Worm (Caenorhabditis elegans): Measurements from ENCODE around the gene F45B8.5.

The F45B8.5 gene

DNA sequence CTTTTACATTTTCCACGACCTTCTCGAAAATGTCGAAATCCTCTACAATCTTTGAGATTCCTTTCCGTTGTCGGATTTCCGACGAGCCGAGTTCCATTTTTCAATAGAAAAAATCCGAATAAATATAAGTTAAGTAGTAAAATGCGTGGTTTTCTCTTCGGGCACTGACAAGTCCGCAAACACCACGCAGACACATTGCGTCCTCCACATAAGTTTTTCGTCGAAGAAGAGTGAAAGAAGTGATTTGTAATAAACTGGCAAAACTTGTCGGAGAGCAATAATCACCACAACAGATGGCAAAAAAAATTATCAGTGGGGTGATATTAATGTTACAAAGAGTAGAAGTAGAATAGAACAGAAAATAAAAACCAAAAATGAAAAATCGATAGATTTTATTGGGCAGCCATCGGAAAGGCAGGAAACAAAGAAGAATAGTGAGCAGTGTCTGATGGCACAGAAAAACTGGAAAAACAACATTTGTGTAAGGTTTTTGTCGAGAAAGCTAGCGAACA lies 41.0 kb downstream of the F45B8.5 start, which contains the start of gene ergi-2 (continued):
- TF ChIP-seq ceh-44 (GFP tag; IDR thresholded peaks at IDR 0.05) (no peak), F10B5.3 (tag; optimal IDR thresholded peaks at IDR 0.05) (no peak), D1046.2 (GFP tag; IDR thresholded peaks at IDR 0.05) (no peak), lin-1 (GFP tag; IDR thresholded peaks at IDR 0.05) (no peak), lin-38 (GFP tag; IDR thresholded peaks at IDR 0.05) (no peak), vab-7 (GFP tag; IDR thresholded peaks at IDR 0.05) (no peak), dpl-1 (GFP tag; optimal IDR thresholded peaks at IDR 0.05) (peak; percentile 5), Y48G9A.11 (GFP tag; IDR thresholded peaks at IDR 0.05) (no peak), dve-1 (tag; optimal IDR thresholded peaks at IDR 0.05; ENCODE audit: insufficient read depth) (peak; percentile 1), dmd-6 (GFP tag; IDR thresholded peaks at IDR 0.05) (no peak)

DNA sequence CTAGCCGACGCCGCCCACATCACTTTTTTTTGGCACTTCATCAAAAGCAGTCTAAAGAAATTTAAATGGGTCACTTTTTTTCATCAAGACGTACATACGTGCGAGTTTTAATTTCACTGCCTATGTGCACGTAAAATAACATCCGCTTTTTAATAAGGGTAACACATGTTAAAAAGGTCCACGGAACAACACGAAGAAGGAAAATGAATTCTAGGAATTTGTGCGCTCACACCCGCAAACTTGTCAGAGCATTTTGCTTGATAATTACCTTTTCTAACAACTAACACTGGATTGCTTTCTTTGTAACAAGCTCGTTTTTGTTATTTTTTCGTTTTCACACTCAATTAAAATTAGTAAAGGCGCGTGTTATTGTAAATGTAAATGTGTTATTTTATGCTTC lies 42.8 kb downstream of the F45B8.5 start:
- TF ChIP-seq F26F4.8 (GFP tag; conservative IDR thresholded peaks at IDR 0.05): no peak
- peak in 1 of 2 experiments; percentile 8 for TF ChIP-seq unc-62 (GFP tag; optimal IDR thresholded peaks at IDR 0.05 in 1 of 2)
- TF ChIP-seq unc-62 (tag; optimal IDR thresholded peaks at IDR 0.05): no peak
- TF ChIP-seq mxl-3 (GFP tag; optimal IDR thresholded peaks at IDR 0.05): no peak
- TF ChIP-seq fos-1 (tag; optimal IDR thresholded peaks at IDR 0.05): no peak
- TF ChIP-seq ceh-32 (tag; optimal IDR thresholded peaks at IDR 0.05; ENCODE audit: poor library complexity): no peak

- TF ChIP-seq dmd-6 (GFP tag; IDR thresholded peaks at IDR 0.05): no peak
- TF ChIP-seq daf-19 (GFP tag; conservative IDR thresholded peaks at IDR 0.05): no peak
- TF ChIP-seq egl-43 (GFP tag; IDR thresholded peaks at IDR 0.05): peak; percentile 20; the same call in 1 of the 2 replicates
- TF ChIP-seq unc-62 (GFP tag; optimal IDR thresholded peaks at IDR 0.05 in 1 of 2): peak in 1 of 2 experiments; percentile 9
- no peak for TF ChIP-seq unc-62 (tag; optimal IDR thresholded peaks at IDR 0.05)
- TF ChIP-seq ztf-11 (tag; optimal IDR thresholded peaks at IDR 0.05): no peak
- no peak for TF ChIP-seq T20F7.1 (GFP tag; optimal IDR thresholded peaks at IDR 0.05)
Measured at ce11 chrX:15010941-15011340, 45.1 kb downstream of the F45B8.5 start.

DNA sequence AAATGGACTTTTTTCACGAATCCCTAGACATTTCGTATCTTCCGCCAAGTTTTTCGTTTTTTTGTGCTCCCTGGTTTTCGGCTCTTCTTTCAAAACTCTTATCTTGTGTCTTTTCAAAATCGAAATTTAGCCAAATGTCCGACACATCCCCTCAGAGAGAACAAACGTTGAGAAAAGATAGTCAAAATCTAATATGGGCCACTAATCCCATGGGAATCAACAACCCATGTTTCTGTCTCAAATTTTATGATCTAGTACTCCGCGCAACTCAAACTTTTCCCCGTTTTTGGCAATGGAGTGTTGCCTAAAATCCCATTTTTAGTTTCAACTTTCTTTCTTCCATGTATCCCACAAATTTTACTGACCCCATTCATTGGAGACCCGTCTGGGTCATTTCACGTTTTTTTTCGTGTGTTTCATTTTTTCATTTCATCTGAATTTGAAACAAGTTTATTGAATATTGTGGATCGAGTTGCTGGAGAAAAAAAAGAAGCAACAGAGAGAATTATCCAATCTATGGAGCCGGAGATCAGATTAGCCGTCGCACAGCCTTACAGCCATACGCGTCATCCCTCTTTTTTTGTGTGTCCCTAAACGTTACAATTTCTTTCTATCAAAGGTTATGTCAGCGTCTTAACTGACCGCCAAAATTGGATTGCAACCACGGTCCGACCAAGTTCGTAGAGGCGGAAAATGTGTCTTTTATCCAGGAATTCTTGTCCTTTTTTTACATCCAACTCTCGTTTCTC lies 45.8 kb downstream of the F45B8.5 start:
- peak in 1 of 2 experiments; percentile 94 for TF ChIP-seq unc-62 (GFP tag; optimal IDR thresholded peaks at IDR 0.05 in 1 of 2)
- no peak for TF ChIP-seq unc-62 (tag; optimal IDR thresholded peaks at IDR 0.05)
- TF ChIP-seq F49E8.2 (tag; optimal IDR thresholded peaks at IDR 0.05; ENCODE audit: borderline replicate concordance): no peak
- no peak for TF ChIP-seq ceh-62 (tag; optimal IDR thresholded peaks at IDR 0.05)
- TF ChIP-seq ces-1 (GFP tag; optimal IDR thresholded peaks at IDR 0.05): peak; percentile 65
- TF ChIP-seq ztf-7 (tag; optimal IDR thresholded peaks at IDR 0.05): no peak
- no peak for TF ChIP-seq nhr-6 (tag; optimal IDR thresholded peaks at IDR 0.05)
- peak; percentile 49 for TF ChIP-seq fkh-10 (GFP tag; optimal IDR thresholded peaks at IDR 0.05)
- no peak for TF ChIP-seq F44E2.7 (GFP tag; IDR thresholded peaks at IDR 0.05)
- peak; percentile 38 for TF ChIP-seq aha-1 (tag)

DNA sequence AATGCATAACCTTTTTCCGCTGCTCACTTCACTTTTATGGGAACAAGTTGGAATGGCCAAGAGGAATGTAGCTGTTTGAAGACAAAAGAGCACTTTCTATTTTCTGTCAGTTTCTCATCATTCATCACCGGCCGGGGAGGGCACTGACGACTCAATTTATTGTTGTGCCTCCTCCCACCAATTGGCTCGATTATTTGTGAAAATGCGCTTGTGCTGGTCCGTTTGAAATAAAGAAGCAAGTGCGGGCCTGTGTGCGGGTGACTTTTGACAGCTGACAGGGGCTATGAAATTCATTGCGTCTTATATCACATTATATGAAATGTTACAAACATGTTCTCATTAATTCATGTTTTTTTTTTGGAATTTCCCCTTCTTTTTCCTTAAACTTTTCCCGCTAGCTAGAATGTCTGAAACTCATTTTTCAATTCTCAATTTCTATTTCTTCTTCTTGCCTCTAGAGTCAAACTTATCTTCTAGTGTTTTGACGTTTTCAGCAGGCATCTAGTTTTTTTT lies 48.1 kb downstream of the F45B8.5 start:
- TF ChIP-seq nhr-102 (tag; optimal IDR thresholded peaks at IDR 0.05) (no peak), dmd-9 (GFP tag; IDR thresholded peaks at IDR 0.05) (no peak), ama-1 (optimal IDR thresholded peaks at IDR 0.05) (no peak), hlh-11 (tag; optimal IDR thresholded peaks at IDR 0.05) (peak; percentile 29), tag-97 (GFP tag; IDR thresholded peaks at IDR 0.05) (no peak), ztf-7 (tag; optimal IDR thresholded peaks at IDR 0.05) (no peak), dmd-8 (GFP tag; IDR thresholded peaks at IDR 0.05) (no peak), mep-1 (tag; optimal IDR thresholded peaks at IDR 0.05) (no peak), lin-29 (GFP tag; IDR thresholded peaks at IDR 0.05) (no peak), ctbp-1 (GFP tag; IDR thresholded peaks at IDR 0.05) (no peak), nhr-42 (GFP tag; IDR thresholded peaks at IDR 0.05) (no peak), nhr-77 (tag; optimal IDR thresholded peaks at IDR 0.05) (no peak), D1046.2 (GFP tag; IDR thresholded peaks at IDR 0.05) (no peak), unc-39 (tag; optimal IDR thresholded peaks at IDR 0.05) (no peak), ZK546.5 (tag; optimal IDR thresholded peaks at IDR 0.05) (no peak), F10B5.3 (tag; optimal IDR thresholded peaks at IDR 0.05) (no peak), arid-1 (GFP tag; conservative IDR thresholded peaks at IDR 0.05) (no peak), mdt-29 (GFP tag; IDR thresholded peaks at IDR 0.05) (no peak), nhr-48 (tag; optimal IDR thresholded peaks at IDR 0.05) (no peak)

Measured in whole organism, L4 larva.